Worm (Caenorhabditis elegans) whole organism, L4 larva: ENCODE data around the gene vps-15.
A peak's percentile ranks its signal among the peaks of the same experiment; 100 is the strongest.

ENCODE experiments used
- F10B5.3 ChIP-seq: sonication (generic microtip); optimal IDR thresholded peaks from 2 replicates; lab custom pipeline; 2016; ENCODE audit warnings: mild to moderate bottlenecking, missing genetic modification characterization, missing compliant biosample characterization
- F26F4.8 ChIP-seq: fragments of 200-800 bp; sonication (Bioruptor generic); conservative IDR thresholded peaks from 2 replicates; pipeline ENCODE4 v1.3.6; 2022; ENCODE audit warnings: missing genetic modification characterization, missing compliant biosample characterization
- F37D6.2 ChIP-seq: sonication (generic microtip); optimal IDR thresholded peaks from 2 replicates; lab custom pipeline; 2016; ENCODE audit warnings: mild to moderate bottlenecking, missing genetic modification characterization, missing compliant biosample characterization
- F49E8.2 ChIP-seq: sonication (generic microtip); optimal IDR thresholded peaks from 2 replicates; lab custom pipeline; 2016; ENCODE audit warnings: missing compliant biosample characterization, mild to moderate bottlenecking, missing genetic modification characterization, borderline replicate concordance
- T20F7.1 ChIP-seq: fragments of 200-800 bp; sonication (Bioruptor generic); optimal IDR thresholded peaks from 2 replicates; lab custom pipeline; 2018; ENCODE audit warnings: mild to moderate bottlenecking, missing genetic modification characterization, missing compliant biosample characterization
- T26A8.4 ChIP-seq: fragments of 200-800 bp; sonication (Bioruptor generic); IDR thresholded peaks from 2 replicates; pipeline ENCODE4 v1.3.6; 2022; ENCODE audit warnings: missing genetic modification characterization, missing compliant biosample characterization
- Y48G9A.11 ChIP-seq: fragments of 200-800 bp; sonication (Bioruptor generic); IDR thresholded peaks from 2 replicates; pipeline ENCODE4 v1.3.6; 2022; ENCODE audit warnings: missing genetic modification reagents, missing genetic modification characterization, missing compliant biosample characterization
- Y75B8A.6 ChIP-seq: fragments of 200-800 bp; sonication (Bioruptor generic); IDR thresholded peaks from 2 replicates; pipeline ENCODE4 v1.3.6; 2022; ENCODE audit warnings: missing genetic modification reagents, missing genetic modification characterization, missing compliant biosample characterization
- ama-1 ChIP-seq: fragments of 150-350 bp; optimal IDR thresholded peaks from 2 replicates; lab custom pipeline; 2014; ENCODE audit warnings: inconsistent platforms, mixed read lengths
- ceh-32 ChIP-seq: sonication (generic microtip); optimal IDR thresholded peaks from 2 replicates; lab custom pipeline; 2016; ENCODE audit warnings: mild to moderate bottlenecking, missing genetic modification characterization, missing compliant biosample characterization; ENCODE audit not compliant: poor library complexity
- ceh-44 ChIP-seq: fragments of 200-800 bp; sonication (Bioruptor generic); IDR thresholded peaks from 2 replicates; pipeline ENCODE4 v1.3.6; 2022; ENCODE audit warnings: missing genetic modification reagents, missing genetic modification characterization, missing compliant biosample characterization
- ceh-82 ChIP-seq: sonication (generic microtip); optimal IDR thresholded peaks from 2 replicates; lab custom pipeline; 2017; ENCODE audit warnings: missing biosample characterization, missing genetic modification characterization
- ces-1 ChIP-seq: fragments of 150-350 bp; sonication (generic microtip); optimal IDR thresholded peaks from 4 replicates; lab custom pipeline; 2014; ENCODE audit warnings: missing biosample characterization, missing genetic modification reagents, missing genetic modification characterization
- cey-2 ChIP-seq: sonication (generic microtip); optimal IDR thresholded peaks from 3 replicates; lab custom pipeline; 2017; ENCODE audit warnings: missing genetic modification characterization, mild to moderate bottlenecking, missing compliant biosample characterization, antibody characterized with exemption, borderline replicate concordance; ENCODE audit not compliant: insufficient read depth
- ctbp-1 ChIP-seq: fragments of 200-800 bp; sonication (Bioruptor generic); IDR thresholded peaks from 2 replicates; pipeline ENCODE4 v1.3.6; 2022; ENCODE audit warnings: missing genetic modification reagents, missing genetic modification characterization, missing compliant biosample characterization
- daf-8 ChIP-seq: fragments of 200-800 bp; sonication (Bioruptor generic); IDR thresholded peaks from 2 replicates; pipeline ENCODE4 v1.3.6; 2022; ENCODE audit warnings: missing genetic modification characterization, missing compliant biosample characterization
- dmd-6 ChIP-seq: fragments of 200-800 bp; sonication (Bioruptor generic); IDR thresholded peaks from 2 replicates; pipeline ENCODE4 v1.3.6; 2022; ENCODE audit warnings: missing genetic modification reagents, missing genetic modification characterization, missing compliant biosample characterization
- dmd-9 ChIP-seq: fragments of 200-800 bp; sonication (Bioruptor generic); IDR thresholded peaks from 2 replicates; pipeline ENCODE4 v1.3.6; 2022; ENCODE audit warnings: missing genetic modification reagents, missing genetic modification characterization, missing compliant biosample characterization
- duxl-1 ChIP-seq: sonication (generic microtip); optimal IDR thresholded peaks from 2 replicates; lab custom pipeline; 2016; ENCODE audit warnings: mild to moderate bottlenecking, missing genetic modification characterization, moderate library complexity, missing compliant biosample characterization; ENCODE audit not compliant: poor library complexity
- dve-1 ChIP-seq: sonication (generic microtip); optimal IDR thresholded peaks from 2 replicates; lab custom pipeline; 2017; ENCODE audit warnings: antibody characterized with exemption, mild to moderate bottlenecking, missing genetic modification characterization, missing compliant biosample characterization; ENCODE audit not compliant: insufficient read depth
- egl-27 ChIP-seq: sonication (generic microtip); optimal IDR thresholded peaks from 3 replicates; lab custom pipeline; 2017; ENCODE audit warnings: missing biosample characterization, missing genetic modification reagents, missing genetic modification characterization
- fkh-10 ChIP-seq: fragments of 150-350 bp; optimal IDR thresholded peaks from 2 replicates; lab custom pipeline; 2014; ENCODE audit warnings: missing biosample characterization, missing genetic modification reagents, missing genetic modification characterization
- fos-1 ChIP-seq: fragments of 150-350 bp; optimal IDR thresholded peaks from 2 replicates; lab custom pipeline; 2014; ENCODE audit warnings: missing biosample characterization, missing genetic modification characterization
- gei-8 ChIP-seq: fragments of 200-800 bp; sonication (Bioruptor generic); optimal IDR thresholded peaks from 2 replicates; lab custom pipeline; 2018; ENCODE audit warnings: mild to moderate bottlenecking, missing genetic modification characterization, missing compliant biosample characterization
- hlh-11 ChIP-seq: fragments of 200-800 bp; sonication (Bioruptor generic); optimal IDR thresholded peaks from 2 replicates; lab custom pipeline; 2018; ENCODE audit warnings: mild to moderate bottlenecking, missing genetic modification characterization, missing compliant biosample characterization
- hmg-1.1 ChIP-seq: fragments of 200-800 bp; sonication (Bioruptor generic); IDR thresholded peaks from 2 replicates; pipeline ENCODE4 v1.3.6; 2022; ENCODE audit warnings: missing genetic modification reagents, missing genetic modification characterization, missing compliant biosample characterization
- jun-1 ChIP-seq: fragments of 150-350 bp; optimal IDR thresholded peaks from 2 replicates; lab custom pipeline; 2014; ENCODE audit warnings: missing biosample characterization, missing genetic modification reagents, missing genetic modification characterization
- lin-1 ChIP-seq: fragments of 200-800 bp; sonication (Bioruptor generic); IDR thresholded peaks from 2 replicates; pipeline ENCODE4 v1.3.6; 2022; ENCODE audit warnings: missing genetic modification reagents, missing genetic modification characterization, missing compliant biosample characterization
- lir-3 ChIP-seq: sonication (generic microtip); optimal IDR thresholded peaks from 2 replicates; lab custom pipeline; 2016; ENCODE audit warnings: mild to moderate bottlenecking, missing genetic modification characterization, missing compliant biosample characterization
- lsy-2 ChIP-seq, 2 experiments: fragments of 150-350 bp in 1 of 2; sonication (generic microtip) in 1 of 2; optimal IDR thresholded peaks; 2 replicates each; lab custom pipeline; 2014 to 2017; ENCODE audit warnings: missing biosample characterization in 2 of 2, missing genetic modification characterization in 2 of 2
- madf-9 ChIP-seq: fragments of 200-800 bp; sonication (Bioruptor generic); conservative IDR thresholded peaks from 2 replicates; pipeline ENCODE4 v1.3.6; 2022; ENCODE audit warnings: missing genetic modification reagents, missing genetic modification characterization, missing compliant biosample characterization
- mdl-1 ChIP-seq, 2 experiments: fragments of 150-350 bp in 1 of 2; sonication (generic microtip) in 1 of 2; optimal IDR thresholded peaks; 2 replicates each; lab custom pipeline; 2014 to 2017; ENCODE audit warnings: missing biosample characterization in 2 of 2, missing genetic modification characterization in 2 of 2
- mes-2 ChIP-seq: sonication (generic microtip); optimal IDR thresholded peaks from 2 replicates; lab custom pipeline; 2016; ENCODE audit warnings: missing genotype, mild to moderate bottlenecking, missing genetic modification characterization, missing compliant biosample characterization; ENCODE audit not compliant: poor library complexity, severe bottlenecking
- mxl-3 ChIP-seq: fragments of 200-800 bp; sonication (Bioruptor generic); optimal IDR thresholded peaks from 2 replicates; lab custom pipeline; 2018; ENCODE audit warnings: mild to moderate bottlenecking, missing genetic modification characterization, missing compliant biosample characterization
- nhr-10 ChIP-seq: fragments of 150-350 bp; optimal IDR thresholded peaks from 2 replicates; lab custom pipeline; 2014; ENCODE audit warnings: missing biosample characterization, missing genetic modification characterization
- nhr-102 ChIP-seq: sonication (generic microtip); optimal IDR thresholded peaks from 2 replicates; lab custom pipeline; 2016; ENCODE audit warnings: mild to moderate bottlenecking, missing genetic modification characterization, moderate library complexity, missing compliant biosample characterization
- nhr-111 ChIP-seq: fragments of 200-800 bp; sonication (Bioruptor generic); optimal IDR thresholded peaks from 2 replicates; lab custom pipeline; 2018; ENCODE audit warnings: mild to moderate bottlenecking, missing genetic modification characterization, missing compliant biosample characterization
- nhr-41 ChIP-seq: fragments of 200-800 bp; sonication (Bioruptor generic); IDR thresholded peaks from 2 replicates; pipeline ENCODE4 v1.3.6; 2022; ENCODE audit warnings: missing genetic modification reagents, missing genetic modification characterization, missing compliant biosample characterization
- nhr-42 ChIP-seq: fragments of 200-800 bp; sonication (Bioruptor generic); IDR thresholded peaks from 2 replicates; pipeline ENCODE4 v1.3.6; 2022; ENCODE audit warnings: missing genetic modification characterization, missing compliant biosample characterization
- nhr-6 ChIP-seq: fragments of 150-350 bp; optimal IDR thresholded peaks from 2 replicates; lab custom pipeline; 2014; ENCODE audit warnings: missing biosample characterization, missing genetic modification characterization
- php-3 ChIP-seq: fragments of 200-800 bp; sonication (Bioruptor generic); IDR thresholded peaks from 2 replicates; pipeline ENCODE4 v1.3.6; 2022; ENCODE audit warnings: missing genetic modification reagents, missing genetic modification characterization, missing compliant biosample characterization
- saeg-2 ChIP-seq: fragments of 200-800 bp; sonication (Bioruptor generic); IDR thresholded peaks from 2 replicates; pipeline ENCODE4 v1.3.6; 2022; ENCODE audit warnings: missing genetic modification reagents, missing genetic modification characterization, missing compliant biosample characterization
- set-16 ChIP-seq: fragments of 200-800 bp; sonication (Bioruptor generic); IDR thresholded peaks from 2 replicates; pipeline ENCODE4 v1.3.6; 2022; ENCODE audit warnings: missing genetic modification reagents, missing genetic modification characterization, missing compliant biosample characterization
- unc-62 ChIP-seq, 3 experiments: fragments of 150-350 bp in 1 of 3; sonication (generic microtip); optimal IDR thresholded peaks in 2 of 3; peaks in 1 of 3; 1 replicate in 1 of 3; 2 replicates in 2 of 3; lab custom pipeline; 2014 to 2017; ENCODE audit warnings: missing biosample characterization in 3 of 3, missing genetic modification characterization in 3 of 3, missing genetic modification reagents in 3 of 3, missing genotype in 1 of 3
- vab-7 ChIP-seq: fragments of 200-800 bp; sonication (Bioruptor generic); IDR thresholded peaks from 2 replicates; pipeline ENCODE4 v1.3.6; 2022; ENCODE audit warnings: missing genetic modification reagents, missing genetic modification characterization, missing compliant biosample characterization
- zfp-2 ChIP-seq: sonication (generic microtip); optimal IDR thresholded peaks from 2 replicates; lab custom pipeline; 2016; ENCODE audit warnings: mild to moderate bottlenecking, missing genetic modification characterization, missing compliant biosample characterization
- zfp-3 ChIP-seq: fragments of 200-800 bp; sonication (Bioruptor generic); conservative IDR thresholded peaks from 2 replicates; pipeline ENCODE4 v1.3.6; 2022; ENCODE audit warnings: missing genetic modification reagents, missing genetic modification characterization, missing compliant biosample characterization
- zip-11 ChIP-seq: fragments of 200-800 bp; sonication (Bioruptor generic); IDR thresholded peaks from 2 replicates; pipeline ENCODE4 v1.3.6; 2022; ENCODE audit warnings: missing genetic modification characterization, missing compliant biosample characterization
- ztf-11 ChIP-seq: fragments of 150-350 bp; optimal IDR thresholded peaks from 2 replicates; lab custom pipeline; 2014; ENCODE audit warnings: missing biosample characterization, missing genetic modification characterization
- ztf-7 ChIP-seq: fragments of 150-350 bp; optimal IDR thresholded peaks from 2 replicates; lab custom pipeline; 2014; ENCODE audit warnings: missing biosample characterization, missing genetic modification characterization

vps-15 gene

DNA sequence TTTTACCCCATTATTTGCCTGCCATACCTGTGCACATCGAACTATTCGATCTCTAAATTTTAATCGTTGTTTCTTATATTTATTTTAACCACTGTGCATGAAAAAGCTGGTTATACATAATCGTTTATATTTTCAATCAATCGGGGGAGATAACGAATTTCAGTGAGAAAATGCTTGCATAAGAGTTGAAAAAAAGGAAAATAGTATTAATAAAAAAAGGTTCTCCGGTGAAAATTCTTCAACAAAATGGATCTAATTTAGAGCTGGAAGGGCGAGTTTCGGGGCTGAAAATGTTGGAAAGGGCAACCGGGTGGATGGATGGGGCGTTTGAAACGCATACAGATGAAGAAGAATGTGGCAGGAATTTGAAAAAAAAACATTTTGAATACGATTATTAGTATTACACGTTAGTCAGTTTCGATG lies 1.9 kb upstream of the vps-15 start (continued):
- no peak for TF ChIP-seq ztf-7 (tag; lab: Kevin White, UChicago)
- TF ChIP-seq mxl-3 (GFP tag; lab: Kevin White, UChicago): no peak
- no peak for TF ChIP-seq lsy-2 (tag; optimal IDR thresholded peaks at IDR 0.05; lab: Kevin White, UChicago)
- no peak for TF ChIP-seq php-3
- TF ChIP-seq F26F4.8 (GFP tag; lab: Robert Waterston, UW): peak; percentile 72; the same call in 1 of the 2 replicates
- TF ChIP-seq dmd-9: no peak
- TF ChIP-seq daf-8 (GFP tag; lab: Robert Waterston, UW): 0 out of 2 replicates have a peak, but pooled peaks have one; percentile 65
- no peak for TF ChIP-seq dve-1 (tag; lab: Kevin White, UChicago)
- TF ChIP-seq ztf-11 (tag; lab: Kevin White, UChicago): no peak
- TF ChIP-seq egl-27 (tag; lab: Kevin White, UChicago): no peak
- TF ChIP-seq nhr-6 (tag; lab: Kevin White, UChicago): no peak
- no peak for TF ChIP-seq Y75B8A.6 (GFP tag; lab: Robert Waterston, UW)
- TF ChIP-seq nhr-111 (GFP tag; lab: Kevin White, UChicago): peak; percentile 8
- TF ChIP-seq ama-1 (lab: Kevin White, UChicago): peak; percentile 48
- no peak for TF ChIP-seq gei-8 (GFP tag; lab: Kevin White, UChicago)
- TF ChIP-seq nhr-42: no peak
- TF ChIP-seq lir-3 (tag; lab: Kevin White, UChicago): no peak
- no peak for TF ChIP-seq nhr-10 (tag; lab: Kevin White, UChicago)
- no peak for TF ChIP-seq fkh-10 (GFP tag; lab: Kevin White, UChicago)
- no peak for TF ChIP-seq ces-1 (GFP tag; lab: Kevin White, UChicago)
- no peak for TF ChIP-seq vab-7 (GFP tag; lab: Robert Waterston, UW)
- TF ChIP-seq Y48G9A.11 (GFP tag; lab: Robert Waterston, UW): peak; percentile 66
- no peak for TF ChIP-seq ceh-32 (tag; lab: Kevin White, UChicago)
- no peak for TF ChIP-seq zip-11 (GFP tag; lab: Robert Waterston, UW)
- TF ChIP-seq cey-2: no peak
- TF ChIP-seq set-16 (GFP tag; lab: Robert Waterston, UW): no peak
- TF ChIP-seq mes-2 (tag; lab: Kevin White, UChicago): peak; percentile 34
- no peak for TF ChIP-seq hmg-1.1
- no peak for TF ChIP-seq hlh-11 (tag; lab: Kevin White, UChicago)
- no peak for TF ChIP-seq dmd-6
- TF ChIP-seq nhr-102: no peak
- TF ChIP-seq F10B5.3 (tag; lab: Kevin White, UChicago): no peak
- TF ChIP-seq saeg-2 (GFP tag; lab: Robert Waterston, UW): 0 out of 2 replicates have a peak, but pooled peaks have one; percentile 55
- TF ChIP-seq nhr-41 (GFP tag; lab: Robert Waterston, UW): no peak
- TF ChIP-seq mdl-1 (tag; optimal IDR thresholded peaks at IDR 0.05; lab: Kevin White, UChicago): no peak
- TF ChIP-seq fos-1: no peak
- TF ChIP-seq ceh-82 (tag; lab: Kevin White, UChicago): no peak
- TF ChIP-seq zfp-2: no peak
- no peak for TF ChIP-seq jun-1 (tag; lab: Kevin White, UChicago)
- 0 out of 2 replicates have a peak, but pooled peaks have one; percentile 33 for TF ChIP-seq T26A8.4 (GFP tag; lab: Robert Waterston, UW)
- no peak for TF ChIP-seq F37D6.2
- no peak for TF ChIP-seq duxl-1
- TF ChIP-seq ctbp-1 (GFP tag; lab: Robert Waterston, UW): 0 out of 2 replicates have a peak, but pooled peaks have one; percentile 27
- TF ChIP-seq ceh-44 (GFP tag; lab: Robert Waterston, UW): no peak
- peak in 1 of 2 experiments; percentile 71 for TF ChIP-seq unc-62 (GFP tag; optimal IDR thresholded peaks at IDR 0.05 in 1 of 2; lab: Kevin White, UChicago)
- no peak for TF ChIP-seq unc-62 (tag; optimal IDR thresholded peaks at IDR 0.05; lab: Kevin White, UChicago)
- TF ChIP-seq lin-1 (GFP tag; lab: Robert Waterston, UW): peak; percentile 80
- TF ChIP-seq madf-9 (GFP tag; lab: Robert Waterston, UW): no peak
- TF ChIP-seq F49E8.2 (tag; lab: Kevin White, UChicago): peak; percentile 87
- TF ChIP-seq zfp-3: 0 out of 2 replicates have a peak, but pooled peaks have one; percentile 19
- TF ChIP-seq T20F7.1 (GFP tag; lab: Kevin White, UChicago): no peak
